Fruit fly (Drosophila melanogaster) S2 (cell line): ENCODE results near the gene CG5823.

Experiments used
- CG8478 ChIP-seq: fragments of >200 bp; optimal IDR thresholded peaks from 2 replicates; lab custom pipeline; 2018
- CTCF ChIP-seq, 2 experiments: fragments of >200 bp; optimal IDR thresholded peaks; 2 replicates each; lab custom pipeline; 2018

- no peak for TF ChIP-seq CG8478 (lab: Kevin White, UChicago)
- TF ChIP-seq CTCF (optimal IDR thresholded peaks at IDR 0.05; lab: Kevin White, UChicago): no peak
Observed at dm6 chr3R:17535106-17535764, 848 bp upstream of the CG5823 start.
